Fruit fly (Drosophila melanogaster): ENCODE results near the gene oaf.

The oaf gene

dm6 chr2L:2492692-2493626 is at the start of gene oaf:
oaf (plus strand) TSS chr2L:2492955.
- TF ChIP-seq CG8944 (GFP tag; optimal IDR thresholded peaks at IDR 0.05): peak; percentile 43
- 0 out of 3 replicates have a peak, but pooled peaks have one; percentile 28 for TF ChIP-seq CG3726 (GFP tag; IDR thresholded peaks at IDR 0.05)
- no peak for TF ChIP-seq CG4404 (GFP tag; IDR thresholded peaks at IDR 0.05)
- 0 out of 3 replicates have a peak, but pooled peaks have one; percentile 40 for TF ChIP-seq CG11695 (GFP tag; IDR thresholded peaks at IDR 0.05)
- no peak for TF ChIP-seq CG17912 (GFP tag; optimal IDR thresholded peaks at IDR 0.05)
- no peak for TF ChIP-seq CG10462 (GFP tag; optimal IDR thresholded peaks at IDR 0.05)
- peak; percentile 86 for TF ChIP-seq CG17802 (tag; optimal IDR thresholded peaks at IDR 0.05)
- peak; percentile 77 for TF ChIP-seq CG12391 (tag; optimal IDR thresholded peaks at IDR 0.05)
- TF ChIP-seq usp (GFP tag; optimal IDR thresholded peaks at IDR 0.05): no peak
- peak; percentile 90 for TF ChIP-seq Adf1 (GFP tag; IDR thresholded peaks at IDR 0.05)
- peak; percentile 49; the same call in 1 of the 3 replicates for TF ChIP-seq ken (GFP tag; IDR thresholded peaks at IDR 0.05)
- 0 out of 3 replicates have a peak, but pooled peaks have one; percentile 28 for TF ChIP-seq sr (GFP tag; IDR thresholded peaks at IDR 0.05)
- peak; percentile 52 for TF ChIP-seq rib (GFP tag; IDR thresholded peaks at IDR 0.05)
- TF ChIP-seq CG13624 (GFP tag; optimal IDR thresholded peaks at IDR 0.05): peak; percentile 29
- no peak for TF ChIP-seq grn (GFP tag; optimal IDR thresholded peaks at IDR 0.05)
- TF ChIP-seq psq (GFP tag; optimal IDR thresholded peaks at IDR 0.05): no peak
- no peak for TF ChIP-seq CG10321 (GFP tag; IDR thresholded peaks at IDR 0.05)
- no peak for TF ChIP-seq Neu2 (GFP tag; optimal IDR thresholded peaks at IDR 0.05; ENCODE audit: borderline replicate concordance)
- peak; percentile 31; the same call in 1 of the 2 replicates for TF ChIP-seq ato (GFP tag; IDR thresholded peaks at IDR 0.05; ENCODE audit: partially characterized antibody)
- peak; percentile 52 for TF ChIP-seq Nf-YC (tag; optimal IDR thresholded peaks at IDR 0.05)
- TF ChIP-seq CG9437 (GFP tag; optimal IDR thresholded peaks at IDR 0.05): peak; percentile 9
- TF ChIP-seq seq (GFP tag; IDR thresholded peaks at IDR 0.05): no peak
- TF ChIP-seq CkIIα-i1 (GFP tag; IDR thresholded peaks at IDR 0.05): no peak
- peak; percentile 62; the same call in 1 of the 3 replicates for TF ChIP-seq knrl (GFP tag; IDR thresholded peaks at IDR 0.05; ENCODE audit: partially characterized antibody)
- TF ChIP-seq gsb-n (tag; optimal IDR thresholded peaks at IDR 0.05): no peak
- TF ChIP-seq Atf-2 (GFP tag; optimal IDR thresholded peaks at IDR 0.05): no peak
- TF ChIP-seq cwo (GFP tag; optimal IDR thresholded peaks at IDR 0.05): peak; percentile 94
- peak; percentile 20 for TF ChIP-seq Dad (GFP tag; optimal IDR thresholded peaks at IDR 0.05)
- TF ChIP-seq Xrp1 (GFP tag; IDR thresholded peaks at IDR 0.05): peak; percentile 20; the same call in 1 of the 2 replicates
- no peak for TF ChIP-seq cato (GFP tag; optimal IDR thresholded peaks at IDR 0.05; ENCODE audit: borderline replicate concordance)
- no peak for TF ChIP-seq esg (GFP tag; conservative IDR thresholded peaks at IDR 0.05)
- no peak for TF ChIP-seq CG4730 (GFP tag; IDR thresholded peaks at IDR 0.05)
- peak; percentile 92 for TF ChIP-seq MBD-R2 (GFP tag; IDR thresholded peaks at IDR 0.05)
- TF ChIP-seq CG4282 (GFP tag; optimal IDR thresholded peaks at IDR 0.05): no peak
- peak; percentile 30; the same call in 1 of the 2 replicates for TF ChIP-seq CG6689 (GFP tag; IDR thresholded peaks at IDR 0.05)
- TF ChIP-seq D19A (tag; optimal IDR thresholded peaks at IDR 0.05): no peak
- no peak for TF ChIP-seq MTF-1 (GFP tag; optimal IDR thresholded peaks at IDR 0.05; ENCODE audit: borderline replicate concordance)
- TF ChIP-seq sd (tag; optimal IDR thresholded peaks at IDR 0.05): peak; percentile 97
- no peak for TF ChIP-seq GATAe (GFP tag; conservative IDR thresholded peaks at IDR 0.05)
- peak; percentile 21 for TF ChIP-seq bigmax (GFP tag; optimal IDR thresholded peaks at IDR 0.05)
- TF ChIP-seq ase (GFP tag; IDR thresholded peaks at IDR 0.05): no peak
- TF ChIP-seq CG12071 (GFP tag; optimal IDR thresholded peaks at IDR 0.05): no peak
- no peak for TF ChIP-seq pan (optimal IDR thresholded peaks at IDR 0.05)
- TF ChIP-seq pan (GFP tag; optimal IDR thresholded peaks at IDR 0.05 in 1 of 2, IDR thresholded peaks at IDR 0.05 in 1 of 2): peak in 1 of 2 experiments; percentile 31
- peak; percentile 84 for TF ChIP-seq CG3847 (GFP tag; IDR thresholded peaks at IDR 0.05)
- no peak for TF ChIP-seq Poxn (GFP tag; IDR thresholded peaks at IDR 0.05)
- peak; percentile 38; the same call in 1 of the 3 replicates for TF ChIP-seq Aef1 (GFP tag; IDR thresholded peaks at IDR 0.05)
- no peak for TF ChIP-seq Vsx1 (GFP tag; optimal IDR thresholded peaks at IDR 0.05)
- peak; percentile 100 for TF ChIP-seq trem (tag; optimal IDR thresholded peaks at IDR 0.05)
